Worm (Caenorhabditis elegans): ENCODE results near the gene F57G12.2.

Gene F57G12.2

DNA sequence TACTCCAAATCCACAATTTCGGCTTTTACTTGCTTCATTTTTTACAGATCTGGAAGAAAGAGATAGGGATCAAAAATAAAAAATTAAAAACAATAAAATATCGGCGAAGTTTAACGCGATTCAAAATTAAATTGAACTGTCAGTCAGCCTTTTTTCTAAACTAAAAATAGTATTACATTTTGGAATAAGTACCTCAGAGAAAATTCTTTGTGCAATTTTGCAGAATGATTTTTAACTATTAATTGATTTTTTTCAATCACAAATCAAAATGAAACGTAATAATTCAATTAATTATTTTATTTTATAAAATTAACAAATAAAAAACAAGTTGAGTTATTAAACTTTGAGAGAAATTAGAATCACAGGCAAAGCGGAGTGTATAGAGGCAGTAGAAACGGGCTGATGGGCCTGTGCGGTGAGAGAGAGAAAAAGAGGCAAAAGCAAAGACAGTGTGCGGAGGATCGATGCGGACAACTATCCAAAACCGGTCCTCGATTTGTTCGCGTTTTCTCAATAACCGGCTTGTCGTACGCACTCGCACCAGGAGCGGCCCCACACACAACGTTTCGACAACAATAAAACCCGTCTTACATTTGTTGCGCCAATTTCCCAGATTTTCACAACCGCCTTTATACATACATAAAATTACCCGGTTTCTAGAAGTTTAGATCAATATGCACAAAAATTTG, at the start of gene F57G12.2:
Gene F57G12.2, minus strand, starts transcription at position 51 of the 689 bp plus-strand sequence.
- TF ChIP-seq W03F9.2 (tag; optimal IDR thresholded peaks at IDR 0.05) (no peak), him-1 (tag; optimal IDR thresholded peaks at IDR 0.05) (no peak), dao-5 (tag; optimal IDR thresholded peaks at IDR 0.05) (no peak)

DNA sequence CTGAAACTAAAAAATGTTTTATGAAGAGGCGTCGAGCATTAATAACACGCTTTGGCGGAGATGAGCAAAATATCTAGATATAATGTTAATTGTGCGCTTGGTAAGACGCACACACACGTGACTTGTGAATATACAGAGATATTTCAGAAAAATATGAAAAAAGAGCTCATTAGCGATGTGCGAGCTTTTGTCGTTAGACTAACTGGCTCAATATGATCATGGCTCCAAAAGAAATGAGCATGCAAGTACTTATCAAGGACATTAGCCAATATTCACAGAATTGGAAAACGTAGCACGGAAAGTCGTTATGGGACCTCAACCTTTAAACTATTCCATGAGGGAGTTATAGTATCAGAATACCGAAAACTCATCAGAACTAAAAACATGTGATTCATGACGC, 47.2 kb upstream of the F57G12.2 start:
- no peak for TF ChIP-seq W03F9.2 (tag; optimal IDR thresholded peaks at IDR 0.05)
- TF ChIP-seq dao-5 (tag; optimal IDR thresholded peaks at IDR 0.05) = no peak
- no peak for TF ChIP-seq him-1 (tag; optimal IDR thresholded peaks at IDR 0.05)

DNA sequence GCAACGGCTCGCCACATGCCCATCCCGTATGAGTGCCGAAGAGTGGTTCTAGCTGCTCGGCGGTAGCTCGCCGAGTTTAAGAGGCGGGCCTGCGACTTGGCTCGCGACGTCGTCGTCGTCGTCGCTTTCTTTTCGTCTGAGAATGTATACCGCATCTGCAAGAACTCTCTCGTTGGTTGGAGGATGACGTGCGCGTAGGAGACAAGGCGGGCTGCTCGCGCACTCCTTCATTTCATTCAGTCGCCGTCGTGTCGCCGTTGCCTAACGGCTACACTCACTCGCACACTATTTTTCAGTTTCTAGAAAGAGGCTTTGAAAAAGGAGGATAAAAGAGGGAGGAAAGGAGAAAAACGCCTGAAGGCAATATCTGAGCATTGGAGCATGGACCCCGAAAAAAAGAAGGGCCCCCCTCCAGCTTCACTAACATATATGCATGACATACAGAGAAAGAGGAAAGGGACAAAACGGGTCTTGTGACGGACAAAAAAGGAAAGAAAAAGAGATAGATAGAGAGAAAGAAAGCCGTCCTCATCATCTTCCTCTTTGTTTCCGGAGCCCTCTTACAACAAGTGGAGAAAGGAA, 45.7 kb upstream of the F57G12.2 start:
- TF ChIP-seq him-1 (tag; optimal IDR thresholded peaks at IDR 0.05) = peak; percentile 76
- no peak for TF ChIP-seq W03F9.2 (tag; optimal IDR thresholded peaks at IDR 0.05)
- no peak for TF ChIP-seq dao-5 (tag; optimal IDR thresholded peaks at IDR 0.05)

DNA sequence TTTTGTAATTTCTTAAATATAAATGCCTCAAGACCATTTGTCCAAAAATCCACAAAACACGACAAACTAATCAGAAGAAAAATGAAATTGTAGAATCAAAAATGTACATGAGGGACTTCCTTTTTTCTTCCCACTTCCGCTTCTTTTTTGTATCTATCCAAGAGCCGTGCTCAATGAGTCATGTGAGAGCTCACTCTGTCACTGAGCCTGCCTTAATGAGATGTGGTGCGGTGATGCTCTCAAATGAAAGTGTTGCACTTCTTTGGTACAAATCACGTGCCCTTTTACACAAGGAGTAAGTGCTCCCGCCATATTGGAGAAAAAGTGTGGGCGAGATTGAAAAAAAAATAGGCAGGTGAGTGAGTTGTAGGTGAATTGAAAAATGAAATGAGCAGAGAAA, 44.5 kb upstream of the F57G12.2 start:
- TF ChIP-seq him-1 (tag; optimal IDR thresholded peaks at IDR 0.05) (no peak), W03F9.2 (tag; optimal IDR thresholded peaks at IDR 0.05) (no peak), dao-5 (tag; optimal IDR thresholded peaks at IDR 0.05) (no peak)

DNA sequence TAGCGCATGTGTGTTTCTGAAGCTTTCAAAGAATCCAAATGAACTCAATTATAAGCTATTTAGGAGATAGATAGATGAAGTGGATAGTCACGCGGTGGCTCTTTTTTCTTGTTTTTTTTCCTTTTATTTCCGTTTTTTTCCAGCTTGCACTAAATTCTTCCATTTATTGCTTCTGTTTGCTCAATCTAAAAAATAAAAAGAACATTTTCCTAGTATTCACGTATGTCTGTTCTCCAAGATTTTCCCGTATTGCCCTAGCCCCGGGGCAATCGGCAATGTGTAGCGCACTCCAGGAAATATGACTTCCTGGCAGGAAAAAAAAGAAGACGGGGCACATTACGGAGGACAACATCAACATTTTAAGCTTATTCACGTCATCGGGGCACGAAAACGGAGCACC, 42.0 kb upstream of the F57G12.2 start:
- TF ChIP-seq dao-5 (tag; optimal IDR thresholded peaks at IDR 0.05) = no peak
- no peak for TF ChIP-seq W03F9.2 (tag; optimal IDR thresholded peaks at IDR 0.05)
- TF ChIP-seq him-1 (tag; optimal IDR thresholded peaks at IDR 0.05) = no peak

DNA sequence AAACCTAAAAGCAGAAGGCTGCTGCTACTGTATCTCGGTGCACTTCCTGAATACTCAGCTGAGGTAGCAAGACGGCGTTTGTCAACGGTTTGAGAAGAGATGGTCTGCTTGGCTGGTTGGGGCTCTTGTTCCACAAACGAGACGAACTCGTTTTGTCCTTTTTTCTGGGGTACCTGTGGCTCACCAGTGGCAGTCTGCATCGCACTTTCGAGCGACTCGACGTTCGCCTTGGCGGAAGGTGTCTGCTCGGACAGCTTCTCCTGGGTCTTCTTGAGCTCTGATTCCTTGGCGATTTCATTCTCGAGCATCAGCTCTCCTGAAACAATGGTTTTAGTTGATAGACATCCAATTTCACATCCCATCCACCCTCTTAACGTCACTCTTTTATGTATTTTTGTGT, 41.6 kb upstream of the F57G12.2 start:
- TF ChIP-seq him-1 (tag; optimal IDR thresholded peaks at IDR 0.05) (no peak), W03F9.2 (tag; optimal IDR thresholded peaks at IDR 0.05) (no peak), dao-5 (tag; optimal IDR thresholded peaks at IDR 0.05) (no peak)

DNA sequence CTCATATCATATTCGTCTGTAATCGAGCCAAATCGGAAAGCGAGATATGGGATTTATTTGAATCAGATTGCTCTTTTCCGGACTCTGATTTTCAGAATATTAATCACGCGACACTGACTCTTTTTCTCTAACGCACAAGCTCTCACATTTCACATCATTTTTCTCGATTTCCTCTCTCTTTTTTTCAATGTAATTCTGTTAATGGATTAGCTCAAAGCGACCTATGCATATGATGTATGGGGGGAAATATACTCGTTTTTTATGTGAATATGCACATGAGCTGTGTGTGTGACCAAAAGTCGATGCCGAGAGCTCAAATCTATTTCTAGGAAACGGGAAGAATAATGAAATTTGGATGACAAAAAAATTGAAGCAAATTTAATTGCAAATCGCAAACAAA, 40.7 kb upstream of the F57G12.2 start:
- TF ChIP-seq W03F9.2 (tag; optimal IDR thresholded peaks at IDR 0.05) (no peak), him-1 (tag; optimal IDR thresholded peaks at IDR 0.05) (no peak), dao-5 (tag; optimal IDR thresholded peaks at IDR 0.05) (no peak)

DNA sequence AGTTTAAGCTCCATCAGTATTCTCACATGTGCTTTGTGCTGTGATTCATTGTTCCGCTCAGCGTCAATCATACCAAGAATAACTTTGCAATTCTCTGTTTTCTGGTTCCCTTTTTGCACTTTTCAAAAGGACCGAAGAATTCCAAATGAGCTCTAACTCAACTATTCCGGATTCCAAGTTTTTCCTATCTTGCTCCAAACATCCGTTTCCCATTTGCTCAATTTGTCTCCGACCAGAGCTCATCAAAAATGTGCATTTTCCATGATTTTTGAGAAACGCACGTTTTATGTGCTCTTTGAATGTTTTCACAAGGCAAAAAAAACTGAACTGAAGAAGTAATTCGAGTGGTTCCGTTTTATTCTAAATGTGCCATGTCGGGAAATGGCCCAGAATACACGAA, 38.4 kb upstream of the F57G12.2 start:
- TF ChIP-seq dao-5 (tag; optimal IDR thresholded peaks at IDR 0.05) = no peak
- peak; percentile 15 for TF ChIP-seq him-1 (tag; optimal IDR thresholded peaks at IDR 0.05)

DNA sequence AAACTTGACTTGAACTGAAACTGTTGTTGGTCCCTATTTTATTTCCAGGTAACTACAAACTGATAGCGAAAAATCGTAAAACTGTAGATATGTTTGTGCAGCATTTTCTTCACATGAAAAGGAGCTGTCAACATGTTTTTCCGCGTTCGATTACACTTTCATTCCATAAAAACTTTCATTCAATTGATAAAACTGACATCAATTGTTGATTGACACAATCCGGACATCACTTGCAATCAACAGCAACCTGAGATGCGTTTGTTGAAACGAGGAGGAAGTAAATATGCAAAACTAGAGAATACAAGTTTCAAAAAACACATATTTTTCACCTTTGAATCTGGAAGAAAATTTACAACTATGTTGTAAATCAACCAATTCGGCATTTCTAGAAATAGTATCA, 37.5 kb upstream of the F57G12.2 start:
- TF ChIP-seq dao-5 (tag; optimal IDR thresholded peaks at IDR 0.05) = no peak

DNA sequence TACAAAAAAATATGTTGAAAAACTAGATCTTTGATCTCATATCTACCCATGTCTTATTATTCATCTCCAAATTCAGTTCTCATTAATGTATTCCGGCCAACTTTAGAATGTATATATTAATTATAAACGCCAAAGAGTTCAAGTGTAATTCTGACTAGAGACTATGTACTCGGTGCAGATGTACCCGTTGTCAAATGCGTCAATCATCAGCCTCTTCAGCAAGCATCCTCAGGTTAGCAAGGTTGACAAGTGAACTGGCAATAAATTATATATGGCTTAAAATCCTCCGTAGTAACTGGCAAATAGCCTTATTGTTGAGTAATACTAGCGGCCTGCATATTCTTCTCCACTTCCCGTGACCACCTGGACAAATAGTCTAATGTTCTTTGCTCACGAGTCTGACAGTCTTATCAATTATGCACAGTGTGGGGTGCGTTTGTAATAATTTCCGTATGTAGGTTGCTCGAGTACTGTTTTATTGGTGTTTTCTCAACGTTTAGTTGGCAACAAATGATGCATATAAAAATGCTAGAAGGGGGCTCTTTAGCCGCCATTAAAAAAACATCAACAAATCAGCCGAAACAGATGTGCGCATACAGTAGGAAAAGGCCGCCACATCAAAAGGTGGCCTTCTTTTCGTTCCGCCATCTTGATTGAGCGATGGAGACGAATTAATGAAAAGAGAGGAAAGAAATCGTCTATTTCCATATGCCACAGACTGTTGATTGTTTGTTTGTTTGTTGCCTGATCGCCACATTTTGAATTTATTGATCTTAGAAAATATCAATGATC, 28.6 kb upstream of the F57G12.2 start:
- no peak for TF ChIP-seq W03F9.2 (tag; optimal IDR thresholded peaks at IDR 0.05)
- no peak for TF ChIP-seq dao-5 (tag; optimal IDR thresholded peaks at IDR 0.05)
- TF ChIP-seq him-1 (tag; optimal IDR thresholded peaks at IDR 0.05) = no peak

DNA sequence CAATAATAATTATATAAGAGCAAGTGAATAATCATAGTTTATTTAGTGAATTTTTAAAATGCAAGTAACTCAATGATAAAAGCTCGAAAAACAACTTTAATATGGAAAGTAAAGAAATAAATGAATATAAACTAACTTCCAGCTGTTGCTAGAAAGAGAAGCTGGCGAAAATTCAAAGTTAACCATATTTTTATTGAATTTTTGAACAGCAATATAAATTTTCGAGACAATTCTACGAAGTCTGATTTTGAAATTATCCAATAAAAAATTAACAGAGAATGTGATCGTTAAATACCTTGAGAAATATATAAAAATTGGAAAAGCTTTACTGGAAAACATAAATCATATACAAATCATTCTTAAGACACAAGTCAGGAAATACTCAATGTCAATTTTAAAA, 26.7 kb upstream of the F57G12.2 start:
- TF ChIP-seq dao-5 (tag; optimal IDR thresholded peaks at IDR 0.05) (no peak), W03F9.2 (tag; optimal IDR thresholded peaks at IDR 0.05) (no peak), him-1 (tag; optimal IDR thresholded peaks at IDR 0.05) (no peak)

DNA sequence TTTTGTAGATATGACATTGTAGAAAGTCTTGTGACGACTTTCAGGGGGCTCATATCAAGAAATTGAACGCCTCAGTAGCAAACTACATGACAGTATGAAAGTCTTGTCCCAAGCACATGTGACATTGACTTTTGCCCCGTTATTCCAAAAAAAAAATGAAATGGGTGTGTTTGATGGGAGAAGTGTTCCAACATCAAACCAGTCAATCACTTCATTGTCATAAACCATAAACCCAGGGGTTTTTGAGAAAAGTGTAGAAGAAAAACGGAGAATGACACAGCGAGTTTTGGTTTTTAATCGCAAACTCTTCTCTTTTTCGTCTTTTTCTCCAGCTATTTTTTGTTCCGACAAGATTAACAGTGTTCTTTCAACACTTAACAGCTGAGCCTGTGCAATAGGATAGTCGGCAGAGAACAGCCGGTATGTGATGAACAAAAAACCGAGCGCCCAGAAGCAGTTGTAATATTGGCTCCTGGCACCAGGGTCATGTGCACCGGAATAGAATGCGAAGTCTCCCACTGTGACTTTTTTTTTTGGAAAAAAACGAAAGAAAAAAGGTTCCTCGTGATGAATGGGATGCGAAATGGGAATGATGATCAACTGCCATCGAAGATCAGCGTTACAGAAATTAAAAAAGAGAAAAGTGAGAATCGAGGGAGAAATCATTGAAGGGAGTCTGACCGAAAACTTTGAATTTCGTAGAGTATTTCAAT, 26.2 kb upstream of the F57G12.2 start:
- no peak for TF ChIP-seq him-1 (tag; optimal IDR thresholded peaks at IDR 0.05)
- no peak for TF ChIP-seq W03F9.2 (tag; optimal IDR thresholded peaks at IDR 0.05)
- no peak for TF ChIP-seq dao-5 (tag; optimal IDR thresholded peaks at IDR 0.05)

DNA sequence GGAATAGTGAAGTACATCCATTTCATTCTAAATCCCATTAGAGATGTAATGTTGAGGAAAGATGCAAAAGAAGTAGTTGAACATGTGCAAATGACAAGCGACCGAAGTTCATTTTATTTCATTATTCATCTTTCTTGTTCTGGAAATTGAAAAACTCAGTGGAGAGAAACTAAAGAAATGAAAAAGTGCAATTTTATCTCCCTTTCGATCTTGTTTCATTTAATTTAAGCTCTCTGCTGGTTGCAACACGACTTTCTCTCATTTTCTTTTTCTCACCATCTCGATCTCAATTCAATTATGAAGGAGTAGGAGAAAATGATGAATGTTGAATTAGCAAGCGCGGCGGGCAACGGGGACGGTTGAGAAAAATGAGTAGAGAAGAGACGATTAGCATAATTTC, 24.5 kb upstream of the F57G12.2 start:
- TF ChIP-seq W03F9.2 (tag; optimal IDR thresholded peaks at IDR 0.05) (no peak), him-1 (tag; optimal IDR thresholded peaks at IDR 0.05) (no peak), dao-5 (tag; optimal IDR thresholded peaks at IDR 0.05) (no peak)

Measured in whole organism, L4/young adult.